Worm (Caenorhabditis elegans) whole organism, late embryonic: ENCODE measurements around the gene elt-1.

Experiments
- dmd-4 ChIP-seq: sonication (generic microtip); optimal IDR thresholded peaks from 2 replicates; lab custom pipeline; 2016; ENCODE audit warnings: borderline replicate concordance, missing genetic modification characterization, missing compliant biosample characterization
- elt-4 ChIP-seq: sonication (generic microtip); optimal IDR thresholded peaks from 2 replicates; lab custom pipeline; 2016; ENCODE audit warnings: missing genetic modification characterization, missing compliant biosample characterization
- fkh-10 ChIP-seq: fragments of 150-350 bp; optimal IDR thresholded peaks from 2 replicates; lab custom pipeline; 2014; ENCODE audit warnings: missing biosample characterization, missing genetic modification reagents, missing genetic modification characterization
- lin-11 ChIP-seq: fragments of 200-800 bp; sonication (Bioruptor generic); optimal IDR thresholded peaks from 2 replicates; lab custom pipeline; 2018; ENCODE audit warnings: mild to moderate bottlenecking, missing genetic modification characterization, missing compliant biosample characterization
- nhr-11 ChIP-seq: fragments of 150-350 bp; optimal IDR thresholded peaks from 2 replicates; lab custom pipeline; 2014; ENCODE audit warnings: missing biosample characterization, missing genetic modification characterization
- unc-86 ChIP-seq: sonication (generic microtip); optimal IDR thresholded peaks from 2 replicates; lab custom pipeline; 2016; ENCODE audit warnings: missing genetic modification characterization, missing compliant biosample characterization

DNA sequence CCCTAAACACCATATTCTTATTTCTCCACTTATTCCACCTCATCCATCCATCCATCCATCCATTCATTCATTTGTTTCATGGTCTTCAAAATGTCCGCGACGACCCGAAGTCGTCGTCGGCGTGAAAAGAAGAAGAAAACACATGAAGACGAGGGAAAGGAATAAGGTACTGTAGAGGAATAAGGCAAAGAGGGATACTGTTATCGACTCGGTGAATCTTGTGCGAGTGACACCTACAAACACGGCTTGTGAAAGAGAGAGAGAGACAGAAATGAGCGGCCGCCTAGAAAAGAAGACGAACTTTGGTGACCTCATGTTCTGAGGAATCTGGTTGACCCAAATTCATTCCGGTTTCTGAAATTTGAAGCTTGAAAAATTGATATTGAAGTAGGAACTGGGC, 5.7 kb upstream of the elt-1 start:
- TF ChIP-seq lin-11 (tag; lab: Kevin White, UChicago) (no peak), fkh-10 (GFP tag; lab: Kevin White, UChicago) (no peak), dmd-4 (no peak), nhr-11 (tag; lab: Kevin White, UChicago) (no peak), unc-86 (no peak), elt-4 (tag; lab: Kevin White, UChicago) (no peak)
